Worm (Caenorhabditis elegans) whole organism, L1 larva: ENCODE data around the gene dpy-4.

ENCODE experiments used
- ceh-88 ChIP-seq: fragments of 200-800 bp; sonication (Bioruptor generic); IDR thresholded peaks from 2 replicates; pipeline ENCODE4 v1.3.6; 2022; ENCODE audit warnings: missing genetic modification characterization, missing compliant biosample characterization
- dsc-1 ChIP-seq: sonication (generic microtip); optimal IDR thresholded peaks from 2 replicates; lab custom pipeline; 2016; ENCODE audit warnings: mild to moderate bottlenecking, missing genetic modification characterization, missing compliant biosample characterization
- elt-3 ChIP-seq, 6 experiments: fragments of 150-350 bp in 1 of 6; sonication (generic microtip); optimal IDR thresholded peaks; 2 replicates each; lab custom pipeline; 2017 to 2018; ENCODE audit warnings: missing biosample characterization in 6 of 6, missing genetic modification characterization in 6 of 6, inconsistent platforms in 1 of 6
- irx-1 ChIP-seq: sonication (generic microtip); optimal IDR thresholded peaks from 2 replicates; lab custom pipeline; 2016; ENCODE audit warnings: missing genetic modification characterization, missing compliant biosample characterization
- mdl-1 ChIP-seq, 2 experiments: fragments of 150-350 bp; optimal IDR thresholded peaks; 2 replicates each; lab custom pipeline; 2014 to 2017; ENCODE audit warnings: missing biosample characterization in 2 of 2, missing genetic modification characterization in 2 of 2, inconsistent platforms in 1 of 2
- nhr-28 ChIP-seq: fragments of 150-350 bp; optimal IDR thresholded peaks from 2 replicates; lab custom pipeline; 2014; ENCODE audit warnings: missing biosample characterization, missing genetic modification characterization
- nhr-76 ChIP-seq: sonication (generic microtip); optimal IDR thresholded peaks from 2 replicates; lab custom pipeline; 2017; ENCODE audit warnings: missing biosample characterization, missing genetic modification characterization
- rnt-1 ChIP-seq: sonication (generic microtip); optimal IDR thresholded peaks from 2 replicates; lab custom pipeline; 2016; ENCODE audit warnings: mild to moderate bottlenecking, missing genetic modification characterization, moderate library complexity, missing compliant biosample characterization
- unc-30 ChIP-seq: sonication (generic microtip); optimal IDR thresholded peaks from 2 replicates; lab custom pipeline; 2017; ENCODE audit warnings: missing biosample characterization, missing genetic modification characterization
- unc-98 ChIP-seq: fragments of 200-800 bp; sonication (Bioruptor generic); IDR thresholded peaks from 2 replicates; pipeline ENCODE4 v1.3.6; 2022; ENCODE audit warnings: missing genetic modification characterization, missing compliant biosample characterization

DNA sequence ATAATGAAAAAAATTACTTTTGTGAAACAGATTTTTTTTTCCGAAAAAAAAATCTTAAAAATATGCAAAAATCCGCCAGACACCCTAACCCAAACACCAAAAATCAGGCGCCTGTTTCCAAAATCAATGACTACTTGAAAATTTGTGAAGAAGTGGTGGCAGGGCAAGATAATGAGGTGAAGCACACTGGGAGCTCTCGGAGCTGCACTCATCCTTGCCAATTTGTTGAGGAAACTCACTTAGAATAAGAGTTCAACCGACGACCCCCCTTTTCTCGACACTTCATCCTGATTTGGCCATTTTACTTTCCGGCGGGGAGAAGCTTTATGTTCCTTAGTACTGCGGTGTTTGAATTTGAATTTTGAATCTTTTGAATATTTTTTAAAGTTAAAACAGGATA, 8.4 kb downstream of the dpy-4 start:
- no peak for TF ChIP-seq rnt-1 (tag; lab: Kevin White, UChicago)
- TF ChIP-seq elt-3 (tag; optimal IDR thresholded peaks at IDR 0.05; lab: Kevin White, UChicago) = no peak
- no peak for TF ChIP-seq nhr-28 (tag; lab: Kevin White, UChicago)
- no peak for TF ChIP-seq nhr-76 (tag; lab: Kevin White, UChicago)
- no peak for TF ChIP-seq unc-30 (tag; lab: Kevin White, UChicago)
- TF ChIP-seq unc-98 = no peak
- TF ChIP-seq dsc-1 (tag; lab: Kevin White, UChicago) = no peak
- no peak for TF ChIP-seq mdl-1 (tag; optimal IDR thresholded peaks at IDR 0.05; lab: Kevin White, UChicago)
- TF ChIP-seq ceh-88 (GFP tag; lab: Robert Waterston, UW) = no peak
- TF ChIP-seq irx-1 (tag; lab: Kevin White, UChicago) = no peak
